Fruit fly (Drosophila melanogaster) Kc167 (cell line): Measurements from ENCODE around the gene CG7135.

ENCODE experiments used
- Sin3A ChIP-seq: fragments of >200 bp; optimal IDR thresholded peaks from 2 replicates; lab custom pipeline; 2018; ENCODE audit warnings: missing external identifiers
- insv ChIP-seq: fragments of >200 bp; optimal IDR thresholded peaks from 3 replicates; lab custom pipeline; 2018; ENCODE audit warnings: missing external identifiers

dm6 chrX:18125520-18125919 is 22.1 kb downstream of the CG7135 start:
- TF ChIP-seq insv (lab: Kevin White, UChicago) (no peak), Sin3A (lab: Kevin White, UChicago) (no peak)
